Worm (Caenorhabditis elegans) whole organism, young adult: ENCODE results near the gene unc-44.

ENCODE experiments used
- B0336.3 ChIP-seq: fragments of 200-800 bp; sonication (Bioruptor generic); IDR thresholded peaks from 2 replicates; pipeline ENCODE4 v1.3.6; 2022; ENCODE audit warnings: missing genetic modification characterization, missing compliant biosample characterization
- D2030.7 ChIP-seq: fragments of 200-800 bp; sonication (Bioruptor generic); IDR thresholded peaks from 2 replicates; pipeline ENCODE4 v1.3.6; 2022; ENCODE audit warnings: missing genetic modification reagents, missing genetic modification characterization, missing compliant biosample characterization
- F33H1.4 ChIP-seq: fragments of 200-800 bp; sonication (Bioruptor generic); IDR thresholded peaks from 2 replicates; pipeline ENCODE4 v1.3.6; 2022; ENCODE audit warnings: missing genetic modification reagents, missing genetic modification characterization, missing compliant biosample characterization
- F37B4.10 ChIP-seq: fragments of 200-800 bp; sonication (Bioruptor generic); IDR thresholded peaks from 2 replicates; pipeline ENCODE4 v1.3.6; 2022; ENCODE audit warnings: missing genetic modification characterization, missing compliant biosample characterization
- F57C9.4 ChIP-seq: sonication (generic microtip); optimal IDR thresholded peaks from 2 replicates; lab custom pipeline; 2017; ENCODE audit warnings: mild to moderate bottlenecking, missing genetic modification characterization, missing compliant biosample characterization
- Y56A3A.18 ChIP-seq: fragments of 200-800 bp; sonication (Bioruptor generic); IDR thresholded peaks from 2 replicates; pipeline ENCODE4 v1.3.6; 2022; ENCODE audit warnings: missing genetic modification reagents, missing genetic modification characterization, missing compliant biosample characterization
- Y67H2A.10 ChIP-seq: fragments of 200-800 bp; sonication (Bioruptor generic); conservative IDR thresholded peaks from 2 replicates; pipeline ENCODE4 v1.3.6; 2022; ENCODE audit warnings: missing genetic modification reagents, missing genetic modification characterization, missing compliant biosample characterization
- Y95B8A.8 ChIP-seq: fragments of 200-800 bp; sonication (Bioruptor generic); IDR thresholded peaks from 2 replicates; pipeline ENCODE4 v1.3.6; 2022; ENCODE audit warnings: missing genetic modification reagents, missing genetic modification characterization, missing compliant biosample characterization
- akir-1 ChIP-seq: fragments of 200-800 bp; sonication (Bioruptor generic); optimal IDR thresholded peaks from 2 replicates; lab custom pipeline; 2018; ENCODE audit warnings: mild to moderate bottlenecking, missing genetic modification characterization, moderate library complexity, missing compliant biosample characterization
- attf-5 ChIP-seq: fragments of 200-800 bp; sonication (Bioruptor generic); optimal IDR thresholded peaks from 2 replicates; lab custom pipeline; 2018; ENCODE audit warnings: mild to moderate bottlenecking, missing genetic modification characterization, missing compliant biosample characterization
- bed-1 ChIP-seq: fragments of 200-800 bp; sonication (Bioruptor generic); IDR thresholded peaks from 2 replicates; pipeline ENCODE4 v1.3.6; 2022; ENCODE audit warnings: missing genetic modification reagents, missing genetic modification characterization, missing compliant biosample characterization
- ceh-100 ChIP-seq: fragments of 200-800 bp; sonication (Bioruptor generic); IDR thresholded peaks from 2 replicates; pipeline ENCODE4 v1.3.6; 2022; ENCODE audit warnings: missing genetic modification reagents, missing genetic modification characterization, missing compliant biosample characterization
- ceh-40 ChIP-seq: fragments of 200-800 bp; sonication (Bioruptor generic); IDR thresholded peaks from 2 replicates; pipeline ENCODE4 v1.3.6; 2022; ENCODE audit warnings: missing genetic modification characterization, missing compliant biosample characterization
- ceh-58 ChIP-seq: fragments of 200-800 bp; sonication (Bioruptor generic); IDR thresholded peaks from 2 replicates; pipeline ENCODE4 v1.3.6; 2022; ENCODE audit warnings: missing genetic modification characterization, missing compliant biosample characterization
- ceh-91 ChIP-seq: fragments of 200-800 bp; sonication (Bioruptor generic); IDR thresholded peaks from 2 replicates; pipeline ENCODE4 v1.3.6; 2022; ENCODE audit warnings: missing genetic modification reagents, missing genetic modification characterization, missing compliant biosample characterization
- die-1 ChIP-seq: sonication (generic microtip); optimal IDR thresholded peaks from 2 replicates; lab custom pipeline; 2016; ENCODE audit warnings: missing genotype, mild to moderate bottlenecking, missing genetic modification characterization, missing compliant biosample characterization
- dox-1 ChIP-seq: fragments of 200-800 bp; sonication (Bioruptor generic); IDR thresholded peaks from 2 replicates; pipeline ENCODE4 v1.3.6; 2022; ENCODE audit warnings: missing genetic modification reagents, missing genetic modification characterization, missing compliant biosample characterization
- efl-1 ChIP-seq: fragments of 150-350 bp; optimal IDR thresholded peaks from 2 replicates; lab custom pipeline; 2014; ENCODE audit warnings: missing biosample characterization, missing genetic modification reagents, missing genetic modification characterization
- egl-18 ChIP-seq: fragments of 200-800 bp; sonication (Bioruptor generic); IDR thresholded peaks from 2 replicates; pipeline ENCODE4 v1.3.6; 2022; ENCODE audit warnings: missing genetic modification reagents, missing genetic modification characterization, missing compliant biosample characterization
- egrh-3 ChIP-seq: fragments of 200-800 bp; sonication (Bioruptor generic); IDR thresholded peaks from 2 replicates; pipeline ENCODE4 v1.3.6; 2022; ENCODE audit warnings: missing genetic modification reagents, missing genetic modification characterization, missing compliant biosample characterization
- ekl-4 ChIP-seq: fragments of 200-800 bp; sonication (Bioruptor generic); IDR thresholded peaks from 2 replicates; pipeline ENCODE4 v1.3.6; 2022; ENCODE audit warnings: missing genetic modification reagents, missing genetic modification characterization, missing compliant biosample characterization
- ets-4 ChIP-seq: fragments of 200-800 bp; sonication (Bioruptor generic); optimal IDR thresholded peaks from 2 replicates; lab custom pipeline; 2018; ENCODE audit warnings: mild to moderate bottlenecking, missing genetic modification characterization, missing compliant biosample characterization
- fkh-3 ChIP-seq: sonication (generic microtip); optimal IDR thresholded peaks from 2 replicates; lab custom pipeline; 2016; ENCODE audit warnings: mild to moderate bottlenecking, missing genetic modification characterization, missing compliant biosample characterization
- hmg-20 ChIP-seq: fragments of 200-800 bp; sonication (Bioruptor generic); IDR thresholded peaks from 2 replicates; pipeline ENCODE4 v1.3.6; 2022; ENCODE audit warnings: missing genetic modification reagents, missing genetic modification characterization, missing compliant biosample characterization
- hsf-1 ChIP-seq: fragments of 200-800 bp; sonication (Bioruptor generic); IDR thresholded peaks from 2 replicates; pipeline ENCODE4 v1.3.6; 2022; ENCODE audit warnings: missing genetic modification reagents, missing genetic modification characterization, missing compliant biosample characterization
- lin-35 ChIP-seq, 3 experiments: fragments of 150-350 bp in 2 of 3; sonication (generic microtip) in 1 of 3; optimal IDR thresholded peaks; 2 replicates each; lab custom pipeline; 2014 to 2018; ENCODE audit warnings: missing biosample characterization in 3 of 3, missing genetic modification characterization in 3 of 3, missing genetic modification reagents in 3 of 3
- lin-40 ChIP-seq: sonication (generic microtip); optimal IDR thresholded peaks from 2 replicates; lab custom pipeline; 2016; ENCODE audit warnings: missing genetic modification characterization, mild to moderate bottlenecking, missing compliant biosample characterization, missing genotype, missing genetic modification reagents
- lin-54 ChIP-seq: fragments of 200-800 bp; sonication (Bioruptor generic); optimal IDR thresholded peaks from 2 replicates; lab custom pipeline; 2018; ENCODE audit warnings: mild to moderate bottlenecking, missing genetic modification characterization, missing compliant biosample characterization
- lsl-1 ChIP-seq: fragments of 200-800 bp; sonication (Bioruptor generic); optimal IDR thresholded peaks from 2 replicates; lab custom pipeline; 2018; ENCODE audit warnings: mild to moderate bottlenecking, missing genetic modification characterization, moderate library complexity, missing compliant biosample characterization
- madf-6 ChIP-seq: fragments of 200-800 bp; sonication (Bioruptor generic); IDR thresholded peaks from 2 replicates; pipeline ENCODE4 v1.3.6; 2022; ENCODE audit warnings: missing genetic modification reagents, missing genetic modification characterization, missing compliant biosample characterization
- madf-8 ChIP-seq: fragments of 200-800 bp; sonication (Bioruptor generic); conservative IDR thresholded peaks from 2 replicates; pipeline ENCODE4 v1.3.6; 2022; ENCODE audit warnings: missing genetic modification reagents, missing genetic modification characterization, missing compliant biosample characterization
- mes-4 ChIP-seq: sonication (generic microtip); optimal IDR thresholded peaks from 2 replicates; lab custom pipeline; 2016; ENCODE audit warnings: missing genotype, missing genetic modification characterization, missing compliant biosample characterization
- mxl-1 ChIP-seq: sonication (generic microtip); optimal IDR thresholded peaks from 2 replicates; lab custom pipeline; 2016; ENCODE audit warnings: missing genetic modification characterization, missing compliant biosample characterization
- nfya-2 ChIP-seq: fragments of 200-800 bp; sonication (Bioruptor generic); IDR thresholded peaks from 2 replicates; pipeline ENCODE4 v1.3.6; 2022; ENCODE audit warnings: missing genetic modification reagents, missing genetic modification characterization, missing compliant biosample characterization
- nhr-120 ChIP-seq: fragments of 200-800 bp; sonication (Bioruptor generic); IDR thresholded peaks from 2 replicates; pipeline ENCODE4 v1.3.6; 2022; ENCODE audit warnings: missing genetic modification characterization, missing compliant biosample characterization
- nhr-179 ChIP-seq: sonication (generic microtip); optimal IDR thresholded peaks from 2 replicates; lab custom pipeline; 2016; ENCODE audit warnings: mild to moderate bottlenecking, missing genetic modification characterization, missing compliant biosample characterization
- pha-4 ChIP-seq: fragments of 150-350 bp; sonication (generic microtip); optimal IDR thresholded peaks from 2 replicates; lab custom pipeline; 2014; ENCODE audit warnings: missing biosample characterization, missing genetic modification reagents, missing genetic modification characterization
- rpc-1 ChIP-seq, 2 experiments: fragments of 150-350 bp in 1 of 2; sonication (generic microtip) in 1 of 2; optimal IDR thresholded peaks; 2 replicates each; lab custom pipeline; 2014 to 2018; ENCODE audit warnings: missing biosample characterization in 1 of 2, missing genetic modification characterization in 1 of 2, missing genetic modification reagents in 1 of 2, missing genotype in 1 of 2
- somi-1 ChIP-seq: fragments of 200-800 bp; sonication (Bioruptor generic); optimal IDR thresholded peaks from 2 replicates; lab custom pipeline; 2018; ENCODE audit warnings: mild to moderate bottlenecking, missing genetic modification characterization, missing compliant biosample characterization
- tlf-1 ChIP-seq: fragments of 200-800 bp; sonication (Bioruptor generic); optimal IDR thresholded peaks from 2 replicates; lab custom pipeline; 2018; ENCODE audit warnings: mild to moderate bottlenecking, missing genetic modification characterization, missing compliant biosample characterization
- unc-130 ChIP-seq: sonication (generic microtip); optimal IDR thresholded peaks from 2 replicates; lab custom pipeline; 2016; ENCODE audit warnings: missing genetic modification reagents, missing genetic modification characterization, missing compliant biosample characterization
- unc-62 ChIP-seq: fragments of 150-350 bp; optimal IDR thresholded peaks from 2 replicates; lab custom pipeline; 2014; ENCODE audit warnings: missing biosample characterization, missing genetic modification reagents, missing genetic modification characterization
- zfh-2 ChIP-seq: fragments of 200-800 bp; sonication (Bioruptor generic); conservative IDR thresholded peaks from 2 replicates; pipeline ENCODE4 v1.3.6; 2022; ENCODE audit warnings: missing genetic modification reagents, missing genetic modification characterization, missing compliant biosample characterization
- ztf-22 ChIP-seq: fragments of 200-800 bp; sonication (Bioruptor generic); optimal IDR thresholded peaks from 2 replicates; lab custom pipeline; 2018; ENCODE audit warnings: mild to moderate bottlenecking, missing genetic modification characterization, moderate library complexity, missing compliant biosample characterization
- ztf-26 ChIP-seq: sonication (generic microtip); optimal IDR thresholded peaks from 2 replicates; lab custom pipeline; 2017; ENCODE audit warnings: missing genetic modification characterization, missing compliant biosample characterization
- ztf-28 ChIP-seq: fragments of 200-800 bp; sonication (Bioruptor generic); IDR thresholded peaks from 2 replicates; pipeline ENCODE4 v1.3.6; 2022; ENCODE audit warnings: missing genetic modification reagents, missing genetic modification characterization, missing compliant biosample characterization

Gene unc-44

DNA sequence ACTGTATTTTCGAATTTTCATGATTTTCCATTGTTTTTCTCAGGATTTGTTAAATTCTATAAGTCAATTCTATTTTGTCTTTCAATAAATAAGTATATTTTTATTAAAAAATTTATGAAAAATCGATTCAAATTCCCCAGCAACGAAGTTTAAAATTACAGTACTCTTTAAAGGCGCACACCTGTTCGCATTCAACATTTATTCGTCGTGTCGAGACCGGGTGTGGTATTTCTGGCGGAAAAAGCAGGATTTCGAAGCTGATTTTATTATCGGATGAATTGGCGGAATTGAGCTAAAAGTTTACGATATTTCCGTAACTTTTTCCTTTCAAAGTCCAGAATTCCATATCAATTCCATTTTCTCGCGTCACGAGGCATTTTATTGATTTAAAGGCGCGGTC is 29.9 kb upstream of the unc-44 start (continued):
- no peak for TF ChIP-seq rpc-1 (optimal IDR thresholded peaks at IDR 0.05; lab: Kevin White, UChicago)
- no peak for TF ChIP-seq rpc-1 (tag; optimal IDR thresholded peaks at IDR 0.05; lab: Kevin White, UChicago)
- TF ChIP-seq madf-8 (GFP tag; lab: Robert Waterston, UW): peak; percentile 25; the same call in 1 of the 2 replicates
- no peak for TF ChIP-seq tlf-1 (GFP tag; lab: Kevin White, UChicago)
- TF ChIP-seq Y56A3A.18 (GFP tag; lab: Robert Waterston, UW): no peak
- TF ChIP-seq ekl-4: no peak
- peak; percentile 72 for TF ChIP-seq lsl-1 (GFP tag; lab: Kevin White, UChicago)
- TF ChIP-seq F33H1.4 (GFP tag; lab: Robert Waterston, UW): peak; percentile 65
- no peak for TF ChIP-seq hmg-20
- no peak for TF ChIP-seq zfh-2 (GFP tag; lab: Robert Waterston, UW)
- no peak for TF ChIP-seq bed-1 (GFP tag; lab: Robert Waterston, UW)
- no peak for TF ChIP-seq D2030.7 (GFP tag; lab: Robert Waterston, UW)
- TF ChIP-seq efl-1 (GFP tag; lab: Kevin White, UChicago): peak; percentile 29
- TF ChIP-seq Y67H2A.10 (GFP tag; lab: Robert Waterston, UW): no peak
- no peak for TF ChIP-seq ceh-58
- TF ChIP-seq F57C9.4 (tag; lab: Kevin White, UChicago): no peak
- TF ChIP-seq nhr-120 (GFP tag; lab: Robert Waterston, UW): no peak
- TF ChIP-seq ztf-28 (GFP tag; lab: Robert Waterston, UW): no peak
- no peak for TF ChIP-seq somi-1

DNA sequence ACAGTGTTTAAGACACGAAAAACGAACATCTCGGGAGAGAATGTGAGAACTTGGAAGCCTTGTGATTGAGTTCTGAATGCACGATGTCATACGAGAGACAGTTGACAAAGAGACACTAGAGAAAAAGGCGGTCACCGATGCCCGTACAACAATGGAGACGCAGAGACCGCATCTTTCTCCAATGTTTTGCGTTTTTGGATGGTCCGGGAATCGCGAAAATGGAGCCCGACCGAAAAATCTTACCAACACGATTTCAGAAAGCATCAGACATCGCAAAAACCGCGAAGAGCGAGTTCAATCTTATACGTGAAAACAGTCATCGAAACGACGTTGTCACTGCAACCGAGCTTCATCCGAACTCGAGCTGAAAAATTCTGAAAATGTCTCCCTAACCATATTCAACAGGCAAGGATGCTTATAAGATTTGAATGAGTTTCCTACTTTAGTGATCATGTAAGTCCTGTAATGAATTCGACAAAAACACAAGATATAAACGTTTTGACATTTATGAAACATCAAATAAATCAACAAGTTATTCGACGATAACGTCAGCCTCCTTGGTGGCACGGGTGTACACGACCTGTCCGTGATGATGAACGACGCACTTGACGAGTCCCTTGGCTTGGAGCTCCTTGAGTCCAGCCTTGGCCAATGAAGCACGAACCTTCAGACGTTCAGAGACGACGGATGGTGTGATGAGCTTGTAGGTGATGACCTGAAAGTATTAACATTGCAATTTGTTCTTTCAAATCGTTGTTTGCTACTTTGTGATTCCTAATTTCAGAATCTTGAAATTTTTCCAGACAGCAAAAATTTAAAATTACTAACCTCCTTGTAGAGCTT is 28.5 kb upstream of the unc-44 start, which contains the start of gene inx-7:
inx-7 (minus strand) TSS at position 37 of the 843 bp plus-strand sequence.
- TF ChIP-seq unc-130 (GFP tag; lab: Kevin White, UChicago) (peak; percentile 48), ztf-26 (tag; lab: Kevin White, UChicago) (no peak), nhr-179 (tag; lab: Kevin White, UChicago) (no peak), die-1 (peak; percentile 41), lin-54 (GFP tag; lab: Kevin White, UChicago) (peak; percentile 70), attf-5 (GFP tag; lab: Kevin White, UChicago) (no peak), hsf-1 (GFP tag; lab: Robert Waterston, UW) (peak; percentile 76; the same call in 1 of the 2 replicates), ets-4 (peak; percentile 67), B0336.3 (GFP tag; lab: Robert Waterston, UW) (peak; percentile 96), somi-1 (no peak), ceh-100 (GFP tag; lab: Robert Waterston, UW) (peak; percentile 63), mxl-1 (tag; lab: Kevin White, UChicago) (peak; percentile 11), mes-4 (tag; lab: Kevin White, UChicago) (no peak), egl-18 (no peak), lin-40 (tag; lab: Kevin White, UChicago) (no peak), madf-6 (GFP tag; lab: Robert Waterston, UW) (peak; percentile 82), unc-62 (no peak), bed-1 (GFP tag; lab: Robert Waterston, UW) (no peak), hmg-20 (0 out of 2 replicates have a peak, but pooled peaks have one; percentile 19), ceh-91 (GFP tag; lab: Robert Waterston, UW) (no peak), zfh-2 (GFP tag; lab: Robert Waterston, UW) (no peak; the same call in 1 of the 2 replicates), pha-4 (tag; lab: Kevin White, UChicago) (no peak), ztf-22 (GFP tag; lab: Kevin White, UChicago) (no peak), nfya-2 (GFP tag; lab: Robert Waterston, UW) (0 out of 2 replicates have a peak, but pooled peaks have one; percentile 74), egrh-3 (GFP tag; lab: Robert Waterston, UW) (no peak), akir-1 (GFP tag; lab: Kevin White, UChicago) (no peak), fkh-3 (tag; lab: Kevin White, UChicago) (no peak), ceh-58 (no peak), ceh-40 (0 out of 2 replicates have a peak, but pooled peaks have one; percentile 13), dox-1 (GFP tag; lab: Robert Waterston, UW) (peak; percentile 64), lin-35 (GFP tag; optimal IDR thresholded peaks at IDR 0.05; lab: Kevin White, UChicago) (peak in 1 of 3 experiments; percentile 45), F37B4.10 (GFP tag; lab: Robert Waterston, UW) (no peak), Y95B8A.8 (GFP tag; lab: Robert Waterston, UW) (no peak; the same call in 1 of the 2 replicates)
